Worm (Caenorhabditis elegans): ENCODE data around the gene ced-13.

DNA sequence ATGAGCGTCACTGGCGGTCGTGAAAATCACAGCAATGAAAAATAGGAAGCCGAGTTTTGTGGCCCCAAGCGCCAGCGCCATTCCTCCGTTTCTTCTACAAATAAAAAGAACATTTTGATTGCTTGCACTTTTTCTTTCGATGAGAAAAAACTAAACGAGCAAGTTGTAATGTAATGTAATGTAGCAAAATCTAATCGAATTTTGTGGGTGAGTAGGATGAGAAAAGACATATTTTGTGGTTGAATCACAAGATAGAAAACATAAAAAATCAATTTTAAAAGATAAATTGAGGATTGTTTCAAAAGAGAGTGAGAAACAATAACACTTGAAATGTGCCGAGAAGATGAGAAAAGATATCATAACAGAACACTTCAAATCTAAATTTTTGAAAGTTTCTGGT is 8.1 kb upstream of the ced-13 start, which contains the start of gene R09F10.5:
- TF ChIP-seq unc-62 (GFP tag; optimal IDR thresholded peaks at IDR 0.05) (no peak), blmp-1 (tag; optimal IDR thresholded peaks at IDR 0.05) (no peak), lsy-2 (tag; optimal IDR thresholded peaks at IDR 0.05) (no peak), snpc-4 (tag; optimal IDR thresholded peaks at IDR 0.05) (no peak), ces-1 (GFP tag; optimal IDR thresholded peaks at IDR 0.05) (no peak), mep-1 (tag; optimal IDR thresholded peaks at IDR 0.05) (no peak), pha-4 (tag; optimal IDR thresholded peaks at IDR 0.05) (no peak), elt-3 (tag; optimal IDR thresholded peaks at IDR 0.05) (no peak), unc-120 (tag; optimal IDR thresholded peaks at IDR 0.05; ENCODE audit: poor library complexity, severe bottlenecking) (no peak), nhr-237 (tag; optimal IDR thresholded peaks at IDR 0.05) (no peak), ceh-43 (GFP tag; optimal IDR thresholded peaks at IDR 0.05) (no peak)
